Worm (Caenorhabditis elegans) whole organism, L1 larva: ENCODE measurements around the gene K12H6.8.

Experiments used
- C16A3.4 ChIP-seq: fragments of 150-350 bp; optimal IDR thresholded peaks from 2 replicates; lab custom pipeline; 2014; ENCODE audit warnings: missing biosample characterization, missing genetic modification characterization
- F16B12.6 ChIP-seq: fragments of 150-350 bp; optimal IDR thresholded peaks from 2 replicates; lab custom pipeline; 2014; ENCODE audit warnings: missing biosample characterization, missing genetic modification characterization
- Y116A8C.19 ChIP-seq: sonication (generic microtip); optimal IDR thresholded peaks from 2 replicates; lab custom pipeline; 2016; ENCODE audit warnings: missing compliant biosample characterization, missing genetic modification characterization, borderline replicate concordance
- alr-1 ChIP-seq: fragments of 200-800 bp; sonication (Bioruptor generic); optimal IDR thresholded peaks from 2 replicates; lab custom pipeline; 2018; ENCODE audit warnings: borderline replicate concordance, mild to moderate bottlenecking, missing genetic modification characterization, missing compliant biosample characterization
- aly-2 ChIP-seq: fragments of 150-350 bp; optimal IDR thresholded peaks from 2 replicates; lab custom pipeline; 2014; ENCODE audit warnings: missing biosample characterization, missing genetic modification characterization
- ceh-82 ChIP-seq, 3 experiments: fragments of 150-350 bp in 1 of 3; sonication (generic microtip) in 2 of 3; optimal IDR thresholded peaks; 2 replicates each; lab custom pipeline; 2014 to 2017; ENCODE audit warnings: missing biosample characterization in 3 of 3, missing genetic modification characterization in 3 of 3
- ceh-90 ChIP-seq: sonication (generic microtip); optimal IDR thresholded peaks from 2 replicates; lab custom pipeline; 2016; ENCODE audit warnings: missing genetic modification characterization, missing compliant biosample characterization
- ces-1 ChIP-seq: fragments of 150-350 bp; optimal IDR thresholded peaks from 2 replicates; lab custom pipeline; 2014; ENCODE audit warnings: missing biosample characterization, missing genetic modification reagents, missing genetic modification characterization
- egl-13 ChIP-seq: sonication (generic microtip); optimal IDR thresholded peaks from 2 replicates; lab custom pipeline; 2016; ENCODE audit warnings: missing genotype, missing genetic modification reagents, missing genetic modification characterization, missing compliant biosample characterization
- elt-2 ChIP-seq: sonication (generic microtip); optimal IDR thresholded peaks from 2 replicates; lab custom pipeline; 2016; ENCODE audit warnings: missing genetic modification characterization, mild to moderate bottlenecking, inconsistent platforms, missing compliant biosample characterization, missing genetic modification reagents
- elt-3 ChIP-seq, 6 experiments: fragments of 150-350 bp in 1 of 6; sonication (generic microtip); optimal IDR thresholded peaks; 2 replicates each; lab custom pipeline; 2017 to 2018; ENCODE audit warnings: missing biosample characterization in 6 of 6, missing genetic modification characterization in 6 of 6, inconsistent platforms in 1 of 6
- ets-5 ChIP-seq: fragments of 200-800 bp; sonication (Bioruptor generic); IDR thresholded peaks from 2 replicates; pipeline ENCODE4 v1.3.6; 2022; ENCODE audit warnings: missing genetic modification characterization, missing compliant biosample characterization
- fkh-10 ChIP-seq: sonication (generic microtip); optimal IDR thresholded peaks from 2 replicates; lab custom pipeline; 2017; ENCODE audit warnings: missing biosample characterization, missing genetic modification reagents, missing genetic modification characterization
- fkh-4 ChIP-seq: sonication (generic microtip); optimal IDR thresholded peaks from 2 replicates; lab custom pipeline; 2016; ENCODE audit warnings: missing compliant biosample characterization, missing genetic modification characterization, borderline replicate concordance
- fkh-8 ChIP-seq: sonication (generic microtip); optimal IDR thresholded peaks from 2 replicates; lab custom pipeline; 2016; ENCODE audit warnings: mild to moderate bottlenecking, missing genetic modification characterization, missing compliant biosample characterization
- fos-1 ChIP-seq: fragments of 150-350 bp; optimal IDR thresholded peaks from 2 replicates; lab custom pipeline; 2014; ENCODE audit warnings: missing biosample characterization, missing genetic modification characterization
- hlh-17 ChIP-seq: fragments of 200-800 bp; sonication (Bioruptor generic); optimal IDR thresholded peaks from 2 replicates; lab custom pipeline; 2018; ENCODE audit warnings: missing genetic modification characterization, mild to moderate bottlenecking, missing compliant biosample characterization, moderate library complexity, borderline replicate concordance
- irx-1 ChIP-seq: sonication (generic microtip); optimal IDR thresholded peaks from 2 replicates; lab custom pipeline; 2016; ENCODE audit warnings: missing genetic modification characterization, missing compliant biosample characterization
- lin-13 ChIP-seq: fragments of 150-350 bp; optimal IDR thresholded peaks from 2 replicates; lab custom pipeline; 2014; ENCODE audit warnings: missing biosample characterization, missing genetic modification reagents, missing genetic modification characterization
- lin-14 ChIP-seq: fragments of 200-800 bp; sonication (Bioruptor generic); optimal IDR thresholded peaks from 2 replicates; lab custom pipeline; 2018; ENCODE audit warnings: mild to moderate bottlenecking, missing genetic modification characterization, moderate library complexity, missing compliant biosample characterization
- lin-15B ChIP-seq: fragments of 150-350 bp; sonication (generic microtip); optimal IDR thresholded peaks from 3 replicates; lab custom pipeline; 2014; ENCODE audit warnings: missing biosample characterization, missing genetic modification characterization
- lin-35 ChIP-seq, 2 experiments: fragments of 150-350 bp; optimal IDR thresholded peaks; 2 replicates each; lab custom pipeline; 2014; ENCODE audit warnings: missing biosample characterization in 2 of 2, missing genetic modification characterization in 2 of 2, missing genetic modification reagents in 2 of 2
- lin-39 ChIP-seq: fragments of 150-350 bp; optimal IDR thresholded peaks from 2 replicates; lab custom pipeline; 2014; ENCODE audit warnings: missing biosample characterization, missing genetic modification reagents, missing genetic modification characterization
- mdl-1 ChIP-seq, 2 experiments: fragments of 150-350 bp; optimal IDR thresholded peaks; 2 replicates each; lab custom pipeline; 2014 to 2017; ENCODE audit warnings: missing biosample characterization in 2 of 2, missing genetic modification characterization in 2 of 2, inconsistent platforms in 1 of 2
- mef-2 ChIP-seq: fragments of 150-350 bp; optimal IDR thresholded peaks from 2 replicates; lab custom pipeline; 2014; ENCODE audit warnings: missing biosample characterization, missing genetic modification characterization
- nhr-19 ChIP-seq: fragments of 200-800 bp; sonication (Bioruptor generic); conservative IDR thresholded peaks from 2 replicates; pipeline ENCODE4 v1.3.6; 2022; ENCODE audit warnings: missing genetic modification characterization, missing compliant biosample characterization
- nhr-20 ChIP-seq: sonication (generic microtip); optimal IDR thresholded peaks from 2 replicates; lab custom pipeline; 2016; ENCODE audit warnings: mild to moderate bottlenecking, missing genetic modification characterization, missing compliant biosample characterization
- nhr-28 ChIP-seq: fragments of 150-350 bp; optimal IDR thresholded peaks from 2 replicates; lab custom pipeline; 2014; ENCODE audit warnings: missing biosample characterization, missing genetic modification characterization
- nhr-76 ChIP-seq: sonication (generic microtip); optimal IDR thresholded peaks from 2 replicates; lab custom pipeline; 2017; ENCODE audit warnings: missing biosample characterization, missing genetic modification characterization
- nhr-85 ChIP-seq: sonication (generic microtip); peaks from one replicate; lab custom pipeline; 2016; ENCODE audit warnings: missing genetic modification characterization, inconsistent platforms, missing compliant biosample characterization
- nhr-90 ChIP-seq: sonication (generic microtip); optimal IDR thresholded peaks from 2 replicates; lab custom pipeline; 2016; ENCODE audit warnings: mild to moderate bottlenecking, missing genetic modification characterization, missing compliant biosample characterization; ENCODE audit not compliant: poor library complexity
- pax-3 ChIP-seq: fragments of 200-800 bp; sonication (Bioruptor generic); optimal IDR thresholded peaks from 2 replicates; lab custom pipeline; 2018; ENCODE audit warnings: mild to moderate bottlenecking, missing genetic modification characterization, moderate library complexity, missing compliant biosample characterization
- pqm-1 ChIP-seq: sonication (generic microtip); optimal IDR thresholded peaks from 3 replicates; lab custom pipeline; 2017; ENCODE audit warnings: missing biosample characterization, missing genetic modification characterization
- rnt-1 ChIP-seq: sonication (generic microtip); optimal IDR thresholded peaks from 2 replicates; lab custom pipeline; 2016; ENCODE audit warnings: mild to moderate bottlenecking, missing genetic modification characterization, moderate library complexity, missing compliant biosample characterization
- skn-1 ChIP-seq: fragments of 150-350 bp; optimal IDR thresholded peaks from 2 replicates; lab custom pipeline; 2014; ENCODE audit warnings: missing biosample characterization, missing genetic modification characterization
- sptf-1 ChIP-seq: fragments of 150-350 bp; optimal IDR thresholded peaks from 2 replicates; lab custom pipeline; 2014; ENCODE audit warnings: missing biosample characterization, missing genetic modification characterization
- swsn-7 ChIP-seq: sonication (generic microtip); optimal IDR thresholded peaks from 2 replicates; lab custom pipeline; 2016; ENCODE audit warnings: missing genetic modification characterization, missing compliant biosample characterization
- unc-130 ChIP-seq: fragments of 150-350 bp; optimal IDR thresholded peaks from 2 replicates; lab custom pipeline; 2017; ENCODE audit warnings: missing biosample characterization, missing genetic modification characterization, inconsistent platforms
- unc-30 ChIP-seq: sonication (generic microtip); optimal IDR thresholded peaks from 2 replicates; lab custom pipeline; 2017; ENCODE audit warnings: missing biosample characterization, missing genetic modification characterization
- unc-62 ChIP-seq: fragments of 150-350 bp; optimal IDR thresholded peaks from 2 replicates; lab custom pipeline; 2014; ENCODE audit warnings: missing biosample characterization, missing genetic modification reagents, missing genetic modification characterization
- unc-98 ChIP-seq: fragments of 200-800 bp; sonication (Bioruptor generic); IDR thresholded peaks from 2 replicates; pipeline ENCODE4 v1.3.6; 2022; ENCODE audit warnings: missing genetic modification characterization, missing compliant biosample characterization
- zip-4 ChIP-seq: fragments of 200-800 bp; sonication (Bioruptor generic); optimal IDR thresholded peaks from 2 replicates; lab custom pipeline; 2018; ENCODE audit warnings: mild to moderate bottlenecking, missing genetic modification characterization, moderate library complexity, missing compliant biosample characterization
- ztf-11 ChIP-seq, 2 experiments: sonication (generic microtip); optimal IDR thresholded peaks; 2 replicates each; lab custom pipeline; 2016 to 2017; ENCODE audit warnings: missing genetic modification characterization in 2 of 2, missing biosample characterization in 1 of 2, missing compliant biosample characterization in 1 of 2

The K12H6.8 gene

DNA sequence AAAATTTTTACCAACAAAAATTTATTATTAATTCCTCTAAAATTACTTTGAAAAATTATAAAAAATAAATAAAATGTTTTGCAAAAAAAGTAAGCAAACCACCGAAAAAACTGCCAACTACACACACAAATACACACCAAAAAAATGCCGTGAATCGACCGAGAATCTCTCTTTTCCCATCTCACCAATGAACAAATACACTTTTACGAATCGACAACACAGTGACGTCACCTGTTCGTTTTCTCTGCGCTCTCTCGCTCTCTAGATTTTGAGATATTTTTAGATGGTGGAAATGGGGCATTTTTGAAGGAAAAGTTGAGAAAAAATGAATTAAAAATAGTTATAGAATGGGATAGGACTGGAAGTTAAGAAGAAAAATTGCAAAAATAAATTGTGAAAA is 4.4 kb downstream of the K12H6.8 start (continued):
- TF ChIP-seq lin-15B (tag; lab: Kevin White, UChicago) (no peak), nhr-85 (tag; lab: Kevin White, UChicago) (peak; percentile 61), ces-1 (GFP tag; lab: Kevin White, UChicago) (no peak), pqm-1 (tag; lab: Kevin White, UChicago) (no peak), skn-1 (tag; lab: Kevin White, UChicago) (no peak), alr-1 (tag; lab: Kevin White, UChicago) (no peak), nhr-90 (peak; percentile 6), lin-14 (GFP tag; lab: Kevin White, UChicago) (peak; percentile 77), unc-30 (tag; lab: Kevin White, UChicago) (no peak), lin-39 (tag; lab: Kevin White, UChicago) (no peak), pax-3 (tag; lab: Kevin White, UChicago) (no peak), nhr-28 (tag; lab: Kevin White, UChicago) (no peak), zip-4 (GFP tag; lab: Kevin White, UChicago) (no peak), unc-130 (tag; lab: Kevin White, UChicago) (no peak), sptf-1 (no peak), C16A3.4 (tag; lab: Kevin White, UChicago) (no peak), mef-2 (tag; lab: Kevin White, UChicago) (peak; percentile 43), egl-13 (tag; lab: Kevin White, UChicago) (no peak), nhr-20 (peak; percentile 44), fkh-4 (no peak), unc-98 (GFP tag; lab: Robert Waterston, UW) (no peak), irx-1 (tag; lab: Kevin White, UChicago) (no peak), ets-5 (GFP tag; lab: Robert Waterston, UW) (no peak), mdl-1 (tag; optimal IDR thresholded peaks at IDR 0.05; lab: Kevin White, UChicago) (no peak), elt-2 (tag; lab: Kevin White, UChicago) (no peak), aly-2 (tag; lab: Kevin White, UChicago) (no peak), unc-62 (GFP tag; lab: Kevin White, UChicago) (no peak), lin-13 (GFP tag; lab: Kevin White, UChicago) (no peak), ceh-90 (tag; lab: Kevin White, UChicago) (no peak), ceh-82 (tag; optimal IDR thresholded peaks at IDR 0.05; lab: Kevin White, UChicago) (peak in 1 of 3 experiments; percentile 6), elt-3 (tag; optimal IDR thresholded peaks at IDR 0.05; lab: Kevin White, UChicago) (peak in 1 of 6 experiments; percentile 38), Y116A8C.19 (tag; lab: Kevin White, UChicago) (no peak), nhr-76 (tag; lab: Kevin White, UChicago) (no peak), fkh-8 (no peak), nhr-19 (GFP tag; lab: Robert Waterston, UW) (no peak), fkh-10 (GFP tag; lab: Kevin White, UChicago) (no peak), lin-35 (GFP tag; optimal IDR thresholded peaks at IDR 0.05; lab: Kevin White, UChicago) (peak in 1 of 2 experiments; percentile 37), F16B12.6 (tag; lab: Kevin White, UChicago) (no peak), swsn-7 (peak; percentile 10), ztf-11 (tag; optimal IDR thresholded peaks at IDR 0.05; lab: Kevin White, UChicago) (no peak)

DNA sequence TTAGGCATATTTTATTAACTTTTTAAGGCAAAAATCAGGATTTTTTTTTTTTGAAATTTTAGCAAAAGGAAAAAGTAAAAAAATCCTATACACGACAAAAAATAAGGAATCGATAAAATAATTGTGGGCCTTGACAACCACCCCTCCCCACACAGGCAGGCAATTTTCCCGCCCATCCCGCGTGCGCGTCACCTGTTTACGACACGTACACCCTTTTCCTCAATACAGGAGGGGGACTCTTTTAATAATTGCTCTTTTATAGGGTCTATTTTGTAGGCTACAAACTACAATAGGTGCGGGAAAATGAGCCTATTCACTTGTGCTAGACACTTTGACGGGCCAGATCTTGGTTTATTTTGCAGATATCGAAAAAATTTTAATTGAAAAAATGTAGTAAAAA is 4.8 kb downstream of the K12H6.8 start:
- TF ChIP-seq rnt-1 (tag; lab: Kevin White, UChicago), result peak; percentile 13
- TF ChIP-seq nhr-85 (tag; lab: Kevin White, UChicago), result peak; percentile 27
- TF ChIP-seq fos-1 (tag; lab: Kevin White, UChicago), result no peak
- TF ChIP-seq hlh-17 (GFP tag; lab: Kevin White, UChicago), result no peak
- TF ChIP-seq F16B12.6 (tag; lab: Kevin White, UChicago), result no peak
- TF ChIP-seq mdl-1 (tag; optimal IDR thresholded peaks at IDR 0.05; lab: Kevin White, UChicago), result no peak
- TF ChIP-seq fkh-10 (GFP tag; lab: Kevin White, UChicago), result no peak
